Fruit fly (Drosophila melanogaster): ENCODE results near the gene eIF4E4.
A peak's percentile ranks its signal among the peaks of the same experiment; 100 is the strongest.

eIF4E4 gene

DNA sequence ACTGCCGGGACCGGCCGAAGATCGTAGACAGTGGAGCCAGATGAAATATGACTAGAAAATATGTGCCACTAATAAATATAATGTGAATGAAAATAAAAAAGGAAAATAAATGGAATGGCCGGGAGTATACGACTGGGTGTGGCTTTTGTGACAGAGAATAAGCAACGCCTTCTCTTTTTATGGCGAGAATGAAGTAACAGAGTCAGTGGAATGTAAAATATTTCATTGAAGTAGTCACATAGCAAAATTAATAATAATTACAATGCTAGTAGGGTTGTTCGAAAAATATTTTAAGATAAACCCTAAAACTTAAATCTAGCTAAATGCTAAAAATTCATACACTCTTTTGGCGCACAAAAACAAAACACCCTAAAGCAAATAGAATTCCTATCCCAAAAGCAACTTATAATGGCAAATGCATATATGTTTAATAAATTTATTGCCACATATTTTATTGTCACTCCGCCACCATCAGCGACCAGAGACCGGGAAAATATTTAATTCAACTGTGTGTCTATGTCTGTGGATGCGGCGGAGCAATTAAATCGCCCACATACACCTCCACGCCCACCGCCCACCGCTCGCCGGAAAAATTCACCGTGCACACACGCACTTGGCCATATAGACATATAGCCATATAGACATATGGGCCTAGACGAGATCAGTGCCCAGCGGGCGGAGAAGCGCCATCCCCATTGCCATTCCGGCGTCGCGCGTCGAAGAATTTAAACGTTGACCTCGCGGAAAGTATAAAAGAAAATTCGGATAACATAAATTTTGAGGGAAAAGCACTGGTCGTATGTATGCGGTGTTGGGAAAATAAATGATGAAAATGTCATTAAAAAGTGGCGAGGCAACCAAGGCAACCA is 41.5 kb upstream of the eIF4E4 start (continued):
- peak; percentile 36 for TF ChIP-seq dmrt99B (tag; optimal IDR thresholded peaks at IDR 0.05)
- TF ChIP-seq CG17359 (tag; optimal IDR thresholded peaks at IDR 0.05), result peak; percentile 20
- TF ChIP-seq CG7839 (tag; optimal IDR thresholded peaks at IDR 0.05), result peak; percentile 32
- no peak for TF ChIP-seq HLH4C (GFP tag; IDR thresholded peaks at IDR 0.05; ENCODE audit: partially characterized antibody)
- TF ChIP-seq cwo (GFP tag; optimal IDR thresholded peaks at IDR 0.05), result peak; percentile 10
- TF ChIP-seq esg (GFP tag; conservative IDR thresholded peaks at IDR 0.05), result peak; percentile 11; the same call in 1 of the 2 replicates
- no peak for TF ChIP-seq knrl (GFP tag; IDR thresholded peaks at IDR 0.05; ENCODE audit: partially characterized antibody)
- TF ChIP-seq pzg (GFP tag; optimal IDR thresholded peaks at IDR 0.05), result no peak
- peak; percentile 19 for TF ChIP-seq CG9817 (tag; optimal IDR thresholded peaks at IDR 0.05)
- TF ChIP-seq Med (GFP tag), result peak; percentile 63
- TF ChIP-seq Sox102F (GFP tag; optimal IDR thresholded peaks at IDR 0.05), result peak; percentile 53
- peak; percentile 99 for TF ChIP-seq sr (GFP tag; IDR thresholded peaks at IDR 0.05)
- peak; percentile 42 for TF ChIP-seq CG2120 (GFP tag; optimal IDR thresholded peaks at IDR 0.05)
- TF ChIP-seq CG31224 (GFP tag; IDR thresholded peaks at IDR 0.05), result no peak
- peak; percentile 47 for TF ChIP-seq sens (GFP tag)
- no peak for TF ChIP-seq HLH3B (GFP tag; IDR thresholded peaks at IDR 0.05)
- 0 out of 4 replicates have a peak, but pooled peaks have one; percentile 22 for TF ChIP-seq Gug (GFP tag; IDR thresholded peaks at IDR 0.05)
- no peak for TF ChIP-seq Neu2 (GFP tag; optimal IDR thresholded peaks at IDR 0.05; ENCODE audit: borderline replicate concordance)
- TF ChIP-seq grau (tag; optimal IDR thresholded peaks at IDR 0.05), result peak; percentile 34
- 0 out of 3 replicates have a peak, but pooled peaks have one; percentile 30 for TF ChIP-seq tgo (GFP tag; IDR thresholded peaks at IDR 0.05)
- TF ChIP-seq CG4328 (GFP tag; optimal IDR thresholded peaks at IDR 0.05), result peak; percentile 42
- TF ChIP-seq br (optimal IDR thresholded peaks at IDR 0.05), result no peak
- no peak for TF ChIP-seq unpg (GFP tag; optimal IDR thresholded peaks at IDR 0.05)
- TF ChIP-seq danr (GFP tag; IDR thresholded peaks at IDR 0.05), result 0 out of 2 replicates have a peak, but pooled peaks have one; percentile 41
- TF ChIP-seq CG12769 (tag; optimal IDR thresholded peaks at IDR 0.05), result peak; percentile 71
- no peak for TF ChIP-seq CG2199 (GFP tag; IDR thresholded peaks at IDR 0.05)
- no peak for TF ChIP-seq dm (GFP tag; optimal IDR thresholded peaks at IDR 0.05)
- TF ChIP-seq CG1792 (GFP tag; optimal IDR thresholded peaks at IDR 0.05), result no peak
- TF ChIP-seq CG2712 (tag; optimal IDR thresholded peaks at IDR 0.05), result peak; percentile 10
- TF ChIP-seq disco-r (GFP tag; optimal IDR thresholded peaks at IDR 0.05), result no peak
- peak; percentile 13 for TF ChIP-seq Oli (tag; optimal IDR thresholded peaks at IDR 0.05)
- 0 out of 2 replicates have a peak, but pooled peaks have one; percentile 35 for TF ChIP-seq stc (GFP tag; IDR thresholded peaks at IDR 0.05)
- peak; percentile 26; the same call in 1 of the 2 replicates for TF ChIP-seq Ptx1 (GFP tag; IDR thresholded peaks at IDR 0.05)
- TF ChIP-seq CG4854 (GFP tag; optimal IDR thresholded peaks at IDR 0.05), result no peak
- no peak for TF ChIP-seq CG10654 (GFP tag; optimal IDR thresholded peaks at IDR 0.05)
- peak; percentile 21 for TF ChIP-seq Meics (GFP tag; optimal IDR thresholded peaks at IDR 0.05)
- no peak for TF ChIP-seq CG9727 (GFP tag; optimal IDR thresholded peaks at IDR 0.05)
- peak; percentile 11 for TF ChIP-seq sug (tag; optimal IDR thresholded peaks at IDR 0.05)
- no peak for TF ChIP-seq usp (GFP tag; optimal IDR thresholded peaks at IDR 0.05)
- TF ChIP-seq Dbx (GFP tag; IDR thresholded peaks at IDR 0.05), result 0 out of 3 replicates have a peak, but pooled peaks have one; percentile 13
- peak; percentile 93 for TF ChIP-seq sd (tag; optimal IDR thresholded peaks at IDR 0.05)
- TF ChIP-seq CG6765 (GFP tag; optimal IDR thresholded peaks at IDR 0.05), result peak; percentile 22
- no peak for TF ChIP-seq Ssrp (tag; optimal IDR thresholded peaks at IDR 0.05)
- no peak for TF ChIP-seq Nf-YB (GFP tag; optimal IDR thresholded peaks at IDR 0.05)
- peak; percentile 30 for TF ChIP-seq Fer3 (tag; optimal IDR thresholded peaks at IDR 0.05)
- TF ChIP-seq CG13287 (GFP tag; IDR thresholded peaks at IDR 0.05; ENCODE audit: partially characterized antibody), result no peak
- peak; percentile 49; the same call in 1 of the 2 replicates for TF ChIP-seq lmd (GFP tag; IDR thresholded peaks at IDR 0.05)
- no peak for TF ChIP-seq Deaf1 (tag; optimal IDR thresholded peaks at IDR 0.05)

Measured in whole organism, embryonic.